Fruit fly (Drosophila melanogaster) whole organism, embryonic: ENCODE results near the gene CCT7.

Experiments
- Asciz ChIP-seq: fragments of 200-800 bp; sonication (Bioruptor generic); optimal IDR thresholded peaks from 2 replicates; lab custom pipeline; 2017; ENCODE audit warnings: missing biosample characterization, mild to moderate bottlenecking, missing genetic modification characterization, missing genetic modification reagents
- B-H2 ChIP-seq: fragments of 200-800 bp; sonication (Bioruptor generic); optimal IDR thresholded peaks from 2 replicates; lab custom pipeline; 2018; ENCODE audit warnings: missing biosample characterization, mild to moderate bottlenecking, missing genetic modification characterization
- CG11456 ChIP-seq: fragments of 200-800 bp; sonication (Bioruptor generic); IDR thresholded peaks from 3 replicates; pipeline ENCODE4 v1.3.6; 2022; ENCODE audit warnings: missing biosample characterization, missing genetic modification characterization
- CG13424 ChIP-seq: fragments of 200-800 bp; sonication (Bioruptor generic); optimal IDR thresholded peaks from 2 replicates; lab custom pipeline; 2019; ENCODE audit warnings: missing biosample characterization, mild to moderate bottlenecking, missing genetic modification characterization, moderate library complexity
- CG14014 ChIP-seq: fragments of 200-800 bp; sonication (Bioruptor generic); IDR thresholded peaks from 2 replicates; pipeline ENCODE4 v1.3.6; 2022; ENCODE audit warnings: missing biosample characterization, missing genetic modification characterization
- CG15269 ChIP-seq: fragments of 200-800 bp; sonication (Bioruptor generic); optimal IDR thresholded peaks from 2 replicates; lab custom pipeline; 2018; ENCODE audit warnings: missing biosample characterization, mild to moderate bottlenecking, missing genetic modification characterization, moderate library complexity
- CG17328 ChIP-seq: fragments of 200-800 bp; sonication (Bioruptor generic); IDR thresholded peaks from 2 replicates; pipeline ENCODE4 v1.3.6; 2022; ENCODE audit warnings: missing biosample characterization, missing genetic modification characterization
- CG1832 ChIP-seq: fragments of 200-800 bp; sonication (Bioruptor generic); optimal IDR thresholded peaks from 2 replicates; lab custom pipeline; 2017; ENCODE audit warnings: missing biosample characterization, mild to moderate bottlenecking, missing genetic modification characterization, inconsistent platforms
- CG18764 ChIP-seq: fragments of 200-800 bp; sonication (Bioruptor generic); optimal IDR thresholded peaks from 3 replicates; lab custom pipeline; 2016; ENCODE audit warnings: missing biosample characterization, missing genetic modification characterization
- CG2120 ChIP-seq: fragments of 200-800 bp; sonication (Bioruptor generic); optimal IDR thresholded peaks from 3 replicates; lab custom pipeline; 2016; ENCODE audit warnings: missing biosample characterization, missing genetic modification characterization
- CG2199 ChIP-seq: fragments of 200-800 bp; sonication (Bioruptor generic); IDR thresholded peaks from 3 replicates; pipeline ENCODE4 v1.3.6; 2022; ENCODE audit warnings: missing biosample characterization, missing genetic modification characterization
- CG2875 ChIP-seq: fragments of 200-800 bp; sonication (Bioruptor generic); optimal IDR thresholded peaks from 2 replicates; lab custom pipeline; 2017; ENCODE audit warnings: missing biosample characterization, mild to moderate bottlenecking, missing genetic modification characterization, missing genetic modification reagents
- CG34224 ChIP-seq: fragments of 200-800 bp; sonication (Bioruptor generic); IDR thresholded peaks from 3 replicates; pipeline ENCODE4 v1.3.6; 2022; ENCODE audit warnings: missing biosample characterization, missing genetic modification characterization; ENCODE audit not compliant: partially characterized antibody
- CG8478 ChIP-seq: fragments of >200 bp; optimal IDR thresholded peaks from 2 replicates; lab custom pipeline; 2018
- CHES-1-like ChIP-seq: fragments of 200-800 bp; sonication (Bioruptor generic); optimal IDR thresholded peaks from 2 replicates; lab custom pipeline; 2016; ENCODE audit warnings: missing biosample characterization, missing genetic modification characterization
- Chrac-16 ChIP-seq: fragments of 200-800 bp; sonication (Bioruptor generic); optimal IDR thresholded peaks from 3 replicates; lab custom pipeline; 2016; ENCODE audit warnings: missing biosample characterization, missing genetic modification characterization
- CoRest ChIP-seq: fragments of 200-800 bp; sonication (Bioruptor generic); optimal IDR thresholded peaks from 3 replicates; lab custom pipeline; 2018; ENCODE audit warnings: missing biosample characterization, mild to moderate bottlenecking, missing genetic modification characterization, moderate library complexity
- D ChIP-seq, 2 experiments: fragments of 200-800 bp in 1 of 2; fragments of >200 bp in 1 of 2; sonication (Bioruptor generic) in 1 of 2; optimal IDR thresholded peaks; 2 replicates in 1 of 2; 3 replicates in 1 of 2; lab custom pipeline; 2017; ENCODE audit warnings: mild to moderate bottlenecking in 1 of 2, missing biosample characterization in 1 of 2, missing genetic modification characterization in 1 of 2, missing genetic modification reagents in 1 of 2
- Dad ChIP-seq: fragments of 200-800 bp; sonication (Bioruptor generic); optimal IDR thresholded peaks from 3 replicates; lab custom pipeline; 2016; ENCODE audit warnings: missing biosample characterization, missing genetic modification characterization
- Fer2 ChIP-seq: fragments of 200-800 bp; sonication (Bioruptor generic); optimal IDR thresholded peaks from 2 replicates; lab custom pipeline; 2018; ENCODE audit warnings: missing biosample characterization, mild to moderate bottlenecking, missing genetic modification characterization, moderate library complexity
- HmgZ ChIP-seq: fragments of 200-800 bp; sonication (Bioruptor generic); optimal IDR thresholded peaks from 2 replicates; lab custom pipeline; 2018; ENCODE audit warnings: missing biosample characterization, mild to moderate bottlenecking, missing genetic modification characterization
- Kr ChIP-seq: fragments of 200-800 bp; sonication (Bioruptor generic); optimal IDR thresholded peaks from 2 replicates; lab custom pipeline; 2017; ENCODE audit warnings: missing biosample characterization, mild to moderate bottlenecking, missing genetic modification characterization
- MTF-1 ChIP-seq: fragments of 200-800 bp; sonication (Bioruptor generic); optimal IDR thresholded peaks from 2 replicates; lab custom pipeline; 2018; ENCODE audit warnings: missing biosample characterization, mild to moderate bottlenecking, missing genetic modification characterization, borderline replicate concordance
- Med ChIP-seq: fragments of 200-800 bp; sonication (Bioruptor generic); peaks from one replicate; lab custom pipeline; 2016; ENCODE audit warnings: missing biosample characterization, missing genetic modification characterization, mild to moderate bottlenecking, inconsistent platforms, moderate library complexity
- Neu2 ChIP-seq: fragments of 200-800 bp; sonication (Bioruptor generic); optimal IDR thresholded peaks from 3 replicates; lab custom pipeline; 2016; ENCODE audit warnings: missing biosample characterization, missing genetic modification characterization, borderline replicate concordance
- Nf-YB ChIP-seq: fragments of 200-800 bp; sonication (Bioruptor generic); optimal IDR thresholded peaks from 3 replicates; lab custom pipeline; 2019; ENCODE audit warnings: missing biosample characterization, mild to moderate bottlenecking, missing genetic modification characterization, moderate library complexity
- Oaz ChIP-seq: fragments of 200-800 bp; sonication (Bioruptor generic); IDR thresholded peaks from 2 replicates; pipeline ENCODE4 v1.3.6; 2022; ENCODE audit warnings: missing biosample characterization, missing genetic modification characterization
- Ssrp ChIP-seq: fragments of 200-800 bp; sonication (Bioruptor generic); optimal IDR thresholded peaks from 2 replicates; lab custom pipeline; 2018; ENCODE audit warnings: missing biosample characterization, mild to moderate bottlenecking, missing genetic modification characterization, moderate library complexity
- TFAM ChIP-seq: fragments of 200-800 bp; sonication (Bioruptor generic); optimal IDR thresholded peaks from 2 replicates; lab custom pipeline; 2017; ENCODE audit warnings: missing biosample characterization, missing genetic modification characterization, inconsistent platforms
- Tbp ChIP-seq: fragments of >200 bp; optimal IDR thresholded peaks from 2 replicates; lab custom pipeline; 2018; ENCODE audit warnings: missing biosample characterization, missing genetic modification characterization
- abd-A ChIP-seq: fragments of 200-800 bp; sonication (Bioruptor generic); optimal IDR thresholded peaks from 3 replicates; lab custom pipeline; 2019; ENCODE audit warnings: missing biosample characterization, mild to moderate bottlenecking, missing genetic modification characterization, moderate library complexity
- az2 ChIP-seq: fragments of 200-800 bp; sonication (Bioruptor generic); optimal IDR thresholded peaks from 3 replicates; lab custom pipeline; 2016; ENCODE audit warnings: missing biosample characterization, missing genetic modification characterization
- chinmo ChIP-seq: fragments of 200-800 bp; sonication (Bioruptor generic); IDR thresholded peaks from 4 replicates; pipeline ENCODE4 v1.3.6; 2022; ENCODE audit warnings: missing biosample characterization, missing genetic modification characterization; ENCODE audit not compliant: partially characterized antibody
- crol ChIP-seq: fragments of 200-800 bp; sonication (Bioruptor generic); IDR thresholded peaks from 2 replicates; pipeline ENCODE4 v1.3.6; 2022; ENCODE audit warnings: missing biosample characterization, missing genetic modification characterization
- dati ChIP-seq: fragments of 200-800 bp; sonication (Bioruptor generic); IDR thresholded peaks from 2 replicates; pipeline ENCODE4 v1.3.6; 2022; ENCODE audit warnings: missing biosample characterization, missing genetic modification characterization
- ewg ChIP-seq: fragments of 200-800 bp; sonication (Bioruptor generic); optimal IDR thresholded peaks from 3 replicates; lab custom pipeline; 2017; ENCODE audit warnings: mild to moderate bottlenecking, missing biosample characterization, missing genetic modification reagents, missing genetic modification characterization
- gcm2 ChIP-seq: fragments of 200-800 bp; sonication (Bioruptor generic); optimal IDR thresholded peaks from 2 replicates; lab custom pipeline; 2016; ENCODE audit warnings: missing biosample characterization, missing genetic modification characterization
- ind ChIP-seq: fragments of 200-800 bp; sonication (Bioruptor generic); optimal IDR thresholded peaks from 3 replicates; lab custom pipeline; 2016; ENCODE audit warnings: missing biosample characterization, missing genetic modification characterization
- inv ChIP-seq: fragments of 200-800 bp; sonication (Bioruptor generic); IDR thresholded peaks from 2 replicates; pipeline ENCODE4 v1.3.6; 2022; ENCODE audit warnings: missing biosample characterization, missing genetic modification characterization; ENCODE audit not compliant: partially characterized antibody
- jing ChIP-seq: fragments of 200-800 bp; sonication (Bioruptor generic); optimal IDR thresholded peaks from 2 replicates; lab custom pipeline; 2018; ENCODE audit warnings: missing biosample characterization, mild to moderate bottlenecking, missing genetic modification characterization
- nerfin-2 ChIP-seq: fragments of 200-800 bp; sonication (Bioruptor generic); IDR thresholded peaks from 2 replicates; pipeline ENCODE4 v1.3.6; 2022; ENCODE audit warnings: missing biosample characterization, missing genetic modification characterization; ENCODE audit not compliant: partially characterized antibody
- oc ChIP-seq: fragments of 200-800 bp; sonication (Bioruptor generic); optimal IDR thresholded peaks from 2 replicates; lab custom pipeline; 2018; ENCODE audit warnings: missing biosample characterization, mild to moderate bottlenecking, missing genetic modification characterization, moderate library complexity
- rib ChIP-seq: fragments of 200-800 bp; sonication (Bioruptor generic); IDR thresholded peaks from 2 replicates; pipeline ENCODE4 v1.3.6; 2022; ENCODE audit warnings: missing biosample characterization, missing genetic modification characterization
- sc ChIP-seq, 3 experiments: fragments of >200 bp in 2 of 3; fragments of 200-800 bp in 1 of 3; sonication (Bioruptor generic) in 1 of 3; optimal IDR thresholded peaks; 2 replicates in 2 of 3; 3 replicates in 1 of 3; lab custom pipeline; 2017; ENCODE audit warnings: mild to moderate bottlenecking in 1 of 3, missing biosample characterization in 1 of 3, missing genetic modification characterization in 1 of 3, missing genetic modification reagents in 1 of 3
- sens ChIP-seq: fragments of 200-800 bp; sonication (Bioruptor generic); peaks from one replicate; lab custom pipeline; 2016; ENCODE audit warnings: missing biosample characterization, missing genetic modification characterization
- sna ChIP-seq: fragments of 200-800 bp; sonication (Bioruptor generic); IDR thresholded peaks from 2 replicates; pipeline ENCODE4 v1.3.6; 2022; ENCODE audit warnings: missing biosample characterization, missing genetic modification characterization; ENCODE audit not compliant: partially characterized antibody
- sr ChIP-seq: fragments of 200-800 bp; sonication (Bioruptor generic); IDR thresholded peaks from 3 replicates; pipeline ENCODE4 v1.3.6; 2022; ENCODE audit warnings: missing biosample characterization, missing genetic modification characterization
- tio ChIP-seq: fragments of 200-800 bp; sonication (Bioruptor generic); optimal IDR thresholded peaks from 2 replicates; lab custom pipeline; 2017; ENCODE audit warnings: missing biosample characterization, missing genetic modification characterization, inconsistent platforms
- vvl ChIP-seq: fragments of 200-800 bp; sonication (Bioruptor generic); IDR thresholded peaks from 2 replicates; pipeline ENCODE4 v1.3.6; 2022; ENCODE audit warnings: missing biosample characterization, missing genetic modification characterization
- wdn ChIP-seq: fragments of 200-800 bp; sonication (Bioruptor generic); IDR thresholded peaks from 2 replicates; pipeline ENCODE4 v1.3.6; 2022; ENCODE audit warnings: missing biosample characterization, missing genetic modification characterization

The CCT7 gene

dm6 chr3R:8807831-8808517 lies 6.6 kb downstream of the CCT7 start (continued):
- TF ChIP-seq rib (GFP tag; lab: Robert Waterston, UW) (peak; percentile 10; the same call in 1 of the 2 replicates), abd-A (tag; lab: Kevin White, UChicago) (peak; percentile 84), CG18764 (GFP tag; lab: Kevin White, UChicago) (no peak), CG13424 (tag; lab: Kevin White, UChicago) (no peak), inv (no peak), nerfin-2 (GFP tag; lab: Robert Waterston, UW) (no peak), TFAM (GFP tag; lab: Kevin White, UChicago) (no peak), CG1832 (GFP tag; lab: Kevin White, UChicago) (no peak), sna (GFP tag; lab: Robert Waterston, UW) (no peak), CG11456 (GFP tag; lab: Robert Waterston, UW) (no peak), Tbp (GFP tag; lab: Kevin White, UChicago) (no peak), oc (peak; percentile 50), sc (optimal IDR thresholded peaks at IDR 0.05; lab: Kevin White, UChicago) (no peak), sc (GFP tag; optimal IDR thresholded peaks at IDR 0.05; lab: Kevin White, UChicago) (no peak), az2 (no peak), CG34224 (0 out of 3 replicates have a peak, but pooled peaks have one; percentile 10), Dad (GFP tag; lab: Kevin White, UChicago) (no peak), vvl (GFP tag; lab: Robert Waterston, UW) (peak; percentile 49; the same call in 1 of the 2 replicates), Med (GFP tag; lab: Kevin White, UChicago) (peak; percentile 17), Ssrp (tag; lab: Kevin White, UChicago) (no peak), crol (GFP tag; lab: Robert Waterston, UW) (peak; percentile 19; the same call in 1 of the 2 replicates), CG2875 (GFP tag; lab: Kevin White, UChicago) (no peak), CHES-1-like (GFP tag; lab: Kevin White, UChicago) (no peak), ewg (no peak), CG15269 (peak; percentile 51), sr (GFP tag; lab: Robert Waterston, UW) (no peak), wdn (GFP tag; lab: Robert Waterston, UW) (no peak), Kr (GFP tag; lab: Kevin White, UChicago) (peak; percentile 98), chinmo (GFP tag; lab: Robert Waterston, UW) (peak; percentile 69; the same call in 1 of the 4 replicates), CG2120 (GFP tag; lab: Kevin White, UChicago) (no peak), B-H2 (peak; percentile 49), CG14014 (GFP tag; lab: Robert Waterston, UW) (no peak), sens (GFP tag; lab: Kevin White, UChicago) (peak; percentile 75), CG8478 (no peak)

- peak; percentile 83 for TF ChIP-seq Chrac-16
- no peak for TF ChIP-seq gcm2 (GFP tag; lab: Kevin White, UChicago)
- TF ChIP-seq tio (GFP tag; lab: Kevin White, UChicago), result no peak
- no peak for TF ChIP-seq Oaz (GFP tag; lab: Robert Waterston, UW)
- TF ChIP-seq dati, result no peak
- TF ChIP-seq CG8478, result no peak
- peak; percentile 42 for TF ChIP-seq ind
- TF ChIP-seq MTF-1, result no peak
- TF ChIP-seq CG17328 (GFP tag; lab: Robert Waterston, UW), result peak; percentile 61
- TF ChIP-seq Nf-YB (GFP tag; lab: Kevin White, UChicago), result peak; percentile 72
- TF ChIP-seq CoRest (tag; lab: Kevin White, UChicago), result peak; percentile 83
- TF ChIP-seq CG2199 (GFP tag; lab: Robert Waterston, UW), result no peak
- TF ChIP-seq D (optimal IDR thresholded peaks at IDR 0.05; lab: Kevin White, UChicago), result no peak
- TF ChIP-seq D (GFP tag; optimal IDR thresholded peaks at IDR 0.05; lab: Kevin White, UChicago), result peak; percentile 86
- TF ChIP-seq HmgZ (tag; lab: Kevin White, UChicago), result no peak
- no peak for TF ChIP-seq Fer2
- peak; percentile 25 for TF ChIP-seq Neu2
- no peak for TF ChIP-seq jing (GFP tag; lab: Kevin White, UChicago)
- peak; percentile 56 for TF ChIP-seq Asciz (GFP tag; lab: Kevin White, UChicago)
These were observed 7.2 kb downstream of the CCT7 start for dm6 chr3R:8808518-8808921.
